Worm (Caenorhabditis elegans) whole organism, L1 larva: ENCODE measurements around the gene ttc-39B.

ENCODE experiments used
- C16A3.4 ChIP-seq: fragments of 150-350 bp; optimal IDR thresholded peaks from 2 replicates; lab custom pipeline; 2014; ENCODE audit warnings: missing biosample characterization, missing genetic modification characterization
- C34B4.2 ChIP-seq: sonication (generic microtip); optimal IDR thresholded peaks from 2 replicates; lab custom pipeline; 2017; ENCODE audit warnings: mild to moderate bottlenecking, missing genetic modification characterization, missing compliant biosample characterization
- F16B12.6 ChIP-seq: fragments of 150-350 bp; optimal IDR thresholded peaks from 2 replicates; lab custom pipeline; 2014; ENCODE audit warnings: missing biosample characterization, missing genetic modification characterization
- Y116A8C.19 ChIP-seq: sonication (generic microtip); optimal IDR thresholded peaks from 2 replicates; lab custom pipeline; 2016; ENCODE audit warnings: missing compliant biosample characterization, missing genetic modification characterization, borderline replicate concordance
- aha-1 ChIP-seq: fragments of 150-350 bp; optimal IDR thresholded peaks from 2 replicates; lab custom pipeline; 2014; ENCODE audit warnings: missing biosample characterization, missing genetic modification characterization
- alr-1 ChIP-seq: fragments of 200-800 bp; sonication (Bioruptor generic); optimal IDR thresholded peaks from 2 replicates; lab custom pipeline; 2018; ENCODE audit warnings: borderline replicate concordance, mild to moderate bottlenecking, missing genetic modification characterization, missing compliant biosample characterization
- blmp-1 ChIP-seq: fragments of 150-350 bp; optimal IDR thresholded peaks from 2 replicates; lab custom pipeline; 2014; ENCODE audit warnings: missing biosample characterization, missing genetic modification characterization
- ceh-90 ChIP-seq: sonication (generic microtip); optimal IDR thresholded peaks from 2 replicates; lab custom pipeline; 2016; ENCODE audit warnings: missing genetic modification characterization, missing compliant biosample characterization
- dpl-1 ChIP-seq, 3 experiments: fragments of 150-350 bp in 2 of 3; sonication (generic microtip) in 1 of 3; optimal IDR thresholded peaks; 2 replicates each; lab custom pipeline; 2014 to 2017; ENCODE audit warnings: missing biosample characterization in 3 of 3, missing genetic modification characterization in 3 of 3, missing genetic modification reagents in 3 of 3
- efl-1 ChIP-seq, 4 experiments: fragments of 150-350 bp; optimal IDR thresholded peaks in 3 of 4; peaks in 1 of 4; 1 replicate in 1 of 4; 2 replicates in 3 of 4; lab custom pipeline; 2014; ENCODE audit warnings: missing biosample characterization in 2 of 4, missing genetic modification characterization in 2 of 4, missing genetic modification reagents in 2 of 4
- egl-13 ChIP-seq: sonication (generic microtip); optimal IDR thresholded peaks from 2 replicates; lab custom pipeline; 2016; ENCODE audit warnings: missing genotype, missing genetic modification reagents, missing genetic modification characterization, missing compliant biosample characterization
- egl-27 ChIP-seq, 2 experiments: fragments of 150-350 bp in 1 of 2; sonication (generic microtip); optimal IDR thresholded peaks; 3 replicates each; lab custom pipeline; 2017 to 2018; ENCODE audit warnings: missing biosample characterization in 2 of 2, missing genetic modification characterization in 2 of 2, missing genetic modification reagents in 2 of 2
- elt-2 ChIP-seq: sonication (generic microtip); optimal IDR thresholded peaks from 2 replicates; lab custom pipeline; 2016; ENCODE audit warnings: missing genetic modification characterization, mild to moderate bottlenecking, inconsistent platforms, missing compliant biosample characterization, missing genetic modification reagents
- elt-3 ChIP-seq, 6 experiments: fragments of 150-350 bp in 1 of 6; sonication (generic microtip); optimal IDR thresholded peaks; 2 replicates each; lab custom pipeline; 2017 to 2018; ENCODE audit warnings: missing biosample characterization in 6 of 6, missing genetic modification characterization in 6 of 6, inconsistent platforms in 1 of 6
- ets-5 ChIP-seq: fragments of 200-800 bp; sonication (Bioruptor generic); IDR thresholded peaks from 2 replicates; pipeline ENCODE4 v1.3.6; 2022; ENCODE audit warnings: missing genetic modification characterization, missing compliant biosample characterization
- fkh-10 ChIP-seq: sonication (generic microtip); optimal IDR thresholded peaks from 2 replicates; lab custom pipeline; 2017; ENCODE audit warnings: missing biosample characterization, missing genetic modification reagents, missing genetic modification characterization
- fkh-4 ChIP-seq: sonication (generic microtip); optimal IDR thresholded peaks from 2 replicates; lab custom pipeline; 2016; ENCODE audit warnings: missing compliant biosample characterization, missing genetic modification characterization, borderline replicate concordance
- grh-1 ChIP-seq: fragments of 200-800 bp; sonication (Bioruptor generic); IDR thresholded peaks from 2 replicates; pipeline ENCODE4 v1.3.6; 2022; ENCODE audit warnings: missing genetic modification reagents, missing genetic modification characterization, missing compliant biosample characterization
- hlh-17 ChIP-seq: fragments of 200-800 bp; sonication (Bioruptor generic); optimal IDR thresholded peaks from 2 replicates; lab custom pipeline; 2018; ENCODE audit warnings: missing genetic modification characterization, mild to moderate bottlenecking, missing compliant biosample characterization, moderate library complexity, borderline replicate concordance
- hlh-4 ChIP-seq: sonication (generic microtip); optimal IDR thresholded peaks from 2 replicates; lab custom pipeline; 2016; ENCODE audit warnings: mild to moderate bottlenecking, missing genetic modification characterization, missing compliant biosample characterization
- hpl-2 ChIP-seq: fragments of 150-350 bp; optimal IDR thresholded peaks from 2 replicates; lab custom pipeline; 2014; ENCODE audit warnings: missing biosample characterization, missing genetic modification reagents, missing genetic modification characterization
- irx-1 ChIP-seq: sonication (generic microtip); optimal IDR thresholded peaks from 2 replicates; lab custom pipeline; 2016; ENCODE audit warnings: missing genetic modification characterization, missing compliant biosample characterization
- jun-1 ChIP-seq: fragments of 150-350 bp; optimal IDR thresholded peaks from 2 replicates; lab custom pipeline; 2014; ENCODE audit warnings: missing biosample characterization, missing genetic modification reagents, missing genetic modification characterization
- lin-14 ChIP-seq: fragments of 200-800 bp; sonication (Bioruptor generic); optimal IDR thresholded peaks from 2 replicates; lab custom pipeline; 2018; ENCODE audit warnings: mild to moderate bottlenecking, missing genetic modification characterization, moderate library complexity, missing compliant biosample characterization
- lin-35 ChIP-seq, 2 experiments: fragments of 150-350 bp; optimal IDR thresholded peaks; 2 replicates each; lab custom pipeline; 2014; ENCODE audit warnings: missing biosample characterization in 2 of 2, missing genetic modification characterization in 2 of 2, missing genetic modification reagents in 2 of 2
- lin-39 ChIP-seq: fragments of 150-350 bp; optimal IDR thresholded peaks from 2 replicates; lab custom pipeline; 2014; ENCODE audit warnings: missing biosample characterization, missing genetic modification reagents, missing genetic modification characterization
- lir-3 ChIP-seq: sonication (generic microtip); optimal IDR thresholded peaks from 2 replicates; lab custom pipeline; 2016; ENCODE audit warnings: mild to moderate bottlenecking, missing genetic modification characterization, moderate library complexity, missing compliant biosample characterization; ENCODE audit not compliant: poor library complexity
- mef-2 ChIP-seq: fragments of 150-350 bp; optimal IDR thresholded peaks from 2 replicates; lab custom pipeline; 2014; ENCODE audit warnings: missing biosample characterization, missing genetic modification characterization
- nhr-11 ChIP-seq: fragments of 150-350 bp; optimal IDR thresholded peaks from 2 replicates; lab custom pipeline; 2014; ENCODE audit warnings: missing biosample characterization, missing genetic modification characterization
- nhr-19 ChIP-seq: fragments of 200-800 bp; sonication (Bioruptor generic); conservative IDR thresholded peaks from 2 replicates; pipeline ENCODE4 v1.3.6; 2022; ENCODE audit warnings: missing genetic modification characterization, missing compliant biosample characterization
- nhr-20 ChIP-seq: sonication (generic microtip); optimal IDR thresholded peaks from 2 replicates; lab custom pipeline; 2016; ENCODE audit warnings: mild to moderate bottlenecking, missing genetic modification characterization, missing compliant biosample characterization
- nhr-28 ChIP-seq: fragments of 150-350 bp; optimal IDR thresholded peaks from 2 replicates; lab custom pipeline; 2014; ENCODE audit warnings: missing biosample characterization, missing genetic modification characterization
- nhr-47 ChIP-seq: sonication (generic microtip); optimal IDR thresholded peaks from 2 replicates; lab custom pipeline; 2016; ENCODE audit warnings: mild to moderate bottlenecking, missing genetic modification characterization, moderate library complexity, missing compliant biosample characterization
- nhr-84 ChIP-seq: sonication (generic microtip); optimal IDR thresholded peaks from 2 replicates; lab custom pipeline; 2017; ENCODE audit warnings: missing biosample characterization, missing genetic modification characterization
- nhr-90 ChIP-seq: sonication (generic microtip); optimal IDR thresholded peaks from 2 replicates; lab custom pipeline; 2016; ENCODE audit warnings: mild to moderate bottlenecking, missing genetic modification characterization, missing compliant biosample characterization; ENCODE audit not compliant: poor library complexity
- pag-3 ChIP-seq: sonication (generic microtip); optimal IDR thresholded peaks from 2 replicates; lab custom pipeline; 2017; ENCODE audit warnings: missing genetic modification characterization, mild to moderate bottlenecking, missing compliant biosample characterization, antibody characterized with exemption, borderline replicate concordance; ENCODE audit not compliant: insufficient read depth
- pax-3 ChIP-seq: fragments of 200-800 bp; sonication (Bioruptor generic); optimal IDR thresholded peaks from 2 replicates; lab custom pipeline; 2018; ENCODE audit warnings: mild to moderate bottlenecking, missing genetic modification characterization, moderate library complexity, missing compliant biosample characterization
- rnt-1 ChIP-seq: sonication (generic microtip); optimal IDR thresholded peaks from 2 replicates; lab custom pipeline; 2016; ENCODE audit warnings: mild to moderate bottlenecking, missing genetic modification characterization, moderate library complexity, missing compliant biosample characterization
- snpc-4 ChIP-seq: fragments of 150-350 bp; optimal IDR thresholded peaks from 2 replicates; lab custom pipeline; 2014; ENCODE audit warnings: missing biosample characterization, missing genetic modification characterization
- snu-23 ChIP-seq: sonication (generic microtip); optimal IDR thresholded peaks from 2 replicates; lab custom pipeline; 2016; ENCODE audit warnings: missing genetic modification characterization, missing compliant biosample characterization
- sox-4 ChIP-seq: sonication (generic microtip); optimal IDR thresholded peaks from 2 replicates; lab custom pipeline; 2016; ENCODE audit warnings: missing genetic modification characterization, missing compliant biosample characterization
- sup-37 ChIP-seq: fragments of 200-800 bp; sonication (Bioruptor generic); optimal IDR thresholded peaks from 2 replicates; lab custom pipeline; 2018; ENCODE audit warnings: mild to moderate bottlenecking, missing genetic modification characterization, missing compliant biosample characterization
- tlp-1 ChIP-seq: fragments of 150-350 bp; optimal IDR thresholded peaks from 2 replicates; lab custom pipeline; 2014; ENCODE audit warnings: missing biosample characterization, missing genetic modification characterization
- unc-130 ChIP-seq: fragments of 150-350 bp; optimal IDR thresholded peaks from 2 replicates; lab custom pipeline; 2017; ENCODE audit warnings: missing biosample characterization, missing genetic modification characterization, inconsistent platforms
- unc-98 ChIP-seq: fragments of 200-800 bp; sonication (Bioruptor generic); IDR thresholded peaks from 2 replicates; pipeline ENCODE4 v1.3.6; 2022; ENCODE audit warnings: missing genetic modification characterization, missing compliant biosample characterization
- vab-15 ChIP-seq: sonication (generic microtip); optimal IDR thresholded peaks from 2 replicates; lab custom pipeline; 2017; ENCODE audit warnings: missing genotype, mild to moderate bottlenecking, missing genetic modification characterization, missing compliant biosample characterization
- xbp-1 ChIP-seq: sonication (generic microtip); optimal IDR thresholded peaks from 2 replicates; lab custom pipeline; 2016; ENCODE audit warnings: missing genetic modification characterization, missing compliant biosample characterization
- zag-1 ChIP-seq: fragments of 150-350 bp; optimal IDR thresholded peaks from 2 replicates; lab custom pipeline; 2014; ENCODE audit warnings: missing biosample characterization, missing genetic modification characterization
- ztf-11 ChIP-seq, 2 experiments: sonication (generic microtip); optimal IDR thresholded peaks; 2 replicates each; lab custom pipeline; 2016 to 2017; ENCODE audit warnings: missing genetic modification characterization in 2 of 2, missing biosample characterization in 1 of 2, missing compliant biosample characterization in 1 of 2
- ztf-4 ChIP-seq: fragments of 150-350 bp; optimal IDR thresholded peaks from 2 replicates; lab custom pipeline; 2014; ENCODE audit warnings: missing biosample characterization, missing genetic modification characterization

ttc-39B gene

DNA sequence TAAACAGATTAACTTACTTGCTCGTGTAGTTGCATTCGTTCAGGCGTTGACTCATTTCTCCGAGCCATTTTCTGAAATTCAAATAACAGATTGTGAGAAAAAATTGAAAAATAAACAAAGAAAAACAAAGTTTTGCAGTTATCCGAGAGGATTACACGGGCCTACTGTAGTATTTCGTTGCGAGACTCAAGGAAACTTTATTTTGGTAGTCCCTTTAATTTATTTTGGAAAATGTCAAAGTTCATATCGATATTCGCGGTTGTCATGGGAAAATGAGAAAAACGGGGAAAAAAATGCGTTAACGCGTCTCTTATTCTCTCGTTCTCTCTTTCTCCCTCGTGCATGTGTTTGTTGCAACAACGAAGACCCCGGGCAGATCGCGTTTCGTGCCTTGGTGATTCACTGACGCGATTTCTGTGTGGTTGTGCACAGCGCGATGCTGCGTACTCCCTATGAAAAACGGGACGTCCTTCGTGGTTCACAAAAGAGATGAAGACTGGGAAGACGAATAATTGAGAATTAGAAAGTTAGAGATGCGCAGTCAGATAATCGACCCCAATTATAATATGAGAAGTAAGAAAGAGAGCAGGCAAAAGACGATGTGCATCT lies 2.5 kb downstream of the ttc-39B start, which contains the start of gene set-4 (continued):
- TF ChIP-seq fkh-4 (tag; lab: Kevin White, UChicago) (peak; percentile 33), nhr-28 (tag; lab: Kevin White, UChicago) (no peak), egl-13 (tag; lab: Kevin White, UChicago) (peak; percentile 92), mef-2 (tag; lab: Kevin White, UChicago) (peak; percentile 71), nhr-84 (no peak), efl-1 (optimal IDR thresholded peaks at IDR 0.05; lab: Kevin White, UChicago) (peak; percentile 91 to 92), efl-1 (GFP tag; optimal IDR thresholded peaks at IDR 0.05 in 1 of 2; lab: Kevin White, UChicago) (peak; percentile 84 to 98), jun-1 (tag; lab: Kevin White, UChicago) (peak; percentile 90), irx-1 (tag; lab: Kevin White, UChicago) (peak; percentile 92), alr-1 (no peak), sox-4 (tag; lab: Kevin White, UChicago) (peak; percentile 83), ztf-11 (tag; optimal IDR thresholded peaks at IDR 0.05; lab: Kevin White, UChicago) (peak in 1 of 2 experiments; percentile 84), lin-14 (GFP tag; lab: Kevin White, UChicago) (peak; percentile 98), elt-3 (tag; optimal IDR thresholded peaks at IDR 0.05; lab: Kevin White, UChicago) (peak in 2 of 6 experiments; percentile 69 to 70), sup-37 (GFP tag; lab: Kevin White, UChicago) (peak; percentile 71), snpc-4 (tag; lab: Kevin White, UChicago) (peak; percentile 88), snu-23 (GFP tag; lab: Kevin White, UChicago) (peak; percentile 97), elt-2 (tag; lab: Kevin White, UChicago) (peak; percentile 83), F16B12.6 (tag; lab: Kevin White, UChicago) (peak; percentile 73), hlh-4 (tag; lab: Kevin White, UChicago) (no peak), unc-98 (GFP tag; lab: Robert Waterston, UW) (no peak), nhr-19 (GFP tag; lab: Robert Waterston, UW) (peak; percentile 92), ztf-4 (tag; lab: Kevin White, UChicago) (peak; percentile 87), ets-5 (GFP tag; lab: Robert Waterston, UW) (no peak), lin-39 (tag; lab: Kevin White, UChicago) (peak; percentile 74), xbp-1 (tag; lab: Kevin White, UChicago) (peak; percentile 95), egl-27 (tag; optimal IDR thresholded peaks at IDR 0.05; lab: Kevin White, UChicago) (peak; percentile 46 to 64), zag-1 (tag; lab: Kevin White, UChicago) (no peak), Y116A8C.19 (no peak), C34B4.2 (tag; lab: Kevin White, UChicago) (peak; percentile 23), C16A3.4 (tag; lab: Kevin White, UChicago) (peak; percentile 95), hpl-2 (GFP tag; lab: Kevin White, UChicago) (peak; percentile 87), fkh-10 (GFP tag; lab: Kevin White, UChicago) (peak; percentile 91), rnt-1 (tag; lab: Kevin White, UChicago) (peak; percentile 96), unc-130 (tag; lab: Kevin White, UChicago) (peak; percentile 90), nhr-90 (peak; percentile 93), lin-35 (GFP tag; optimal IDR thresholded peaks at IDR 0.05; lab: Kevin White, UChicago) (peak; percentile 91 to 94), ceh-90 (tag; lab: Kevin White, UChicago) (no peak), blmp-1 (peak; percentile 56), vab-15 (tag; lab: Kevin White, UChicago) (no peak), dpl-1 (GFP tag; optimal IDR thresholded peaks at IDR 0.05; lab: Kevin White, UChicago) (peak; percentile 86 to 90 (median 89)), aha-1 (peak; percentile 81), nhr-47 (tag; lab: Kevin White, UChicago) (peak; percentile 96), hlh-17 (GFP tag; lab: Kevin White, UChicago) (no peak), pax-3 (peak; percentile 80), tlp-1 (tag; lab: Kevin White, UChicago) (no peak), grh-1 (GFP tag; lab: Robert Waterston, UW) (peak; percentile 84), lir-3 (peak; percentile 71), nhr-11 (peak; percentile 71), pag-3 (tag; lab: Kevin White, UChicago) (no peak), nhr-20 (peak; percentile 97)
